Fruit fly (Drosophila melanogaster) whole organism, embryonic: ENCODE data around the gene Coa8.
A peak's percentile ranks its signal among the peaks of the same experiment; 100 is the strongest.

ENCODE experiments used
- Atf3 ChIP-seq: fragments of 200-800 bp; sonication (Bioruptor generic); optimal IDR thresholded peaks from 3 replicates; lab custom pipeline; 2016; ENCODE audit warnings: missing biosample characterization, missing genetic modification characterization
- C15 ChIP-seq: fragments of 200-800 bp; sonication (Bioruptor generic); IDR thresholded peaks from 3 replicates; pipeline ENCODE4 v1.3.6; 2022; ENCODE audit warnings: missing biosample characterization, missing genetic modification characterization
- CG10209 ChIP-seq: fragments of 200-800 bp; sonication (Bioruptor generic); optimal IDR thresholded peaks from 3 replicates; lab custom pipeline; 2017; ENCODE audit warnings: missing biosample characterization, mild to moderate bottlenecking, missing genetic modification characterization, missing genetic modification reagents
- CG10462 ChIP-seq: fragments of 200-800 bp; sonication (Bioruptor generic); optimal IDR thresholded peaks from 2 replicates; lab custom pipeline; 2016; ENCODE audit warnings: missing biosample characterization, missing genetic modification characterization
- CG12071 ChIP-seq: fragments of 200-800 bp; sonication (Bioruptor generic); optimal IDR thresholded peaks from 3 replicates; lab custom pipeline; 2018; ENCODE audit warnings: missing biosample characterization, mild to moderate bottlenecking, missing genetic modification characterization
- CG12104 ChIP-seq: fragments of 200-800 bp; sonication (Bioruptor generic); optimal IDR thresholded peaks from 3 replicates; lab custom pipeline; 2016; ENCODE audit warnings: missing biosample characterization, missing genetic modification characterization
- CG12299 ChIP-seq: fragments of 200-800 bp; sonication (Bioruptor generic); optimal IDR thresholded peaks from 2 replicates; lab custom pipeline; 2018; ENCODE audit warnings: missing biosample characterization, mild to moderate bottlenecking, missing genetic modification characterization
- CG12769 ChIP-seq: fragments of 200-800 bp; sonication (Bioruptor generic); optimal IDR thresholded peaks from 2 replicates; lab custom pipeline; 2019; ENCODE audit warnings: missing biosample characterization, mild to moderate bottlenecking, missing genetic modification characterization, moderate library complexity
- CG13775 ChIP-seq: fragments of 200-800 bp; sonication (Bioruptor generic); optimal IDR thresholded peaks from 3 replicates; lab custom pipeline; 2017; ENCODE audit warnings: missing biosample characterization, mild to moderate bottlenecking, missing genetic modification characterization
- CG14014 ChIP-seq: fragments of 200-800 bp; sonication (Bioruptor generic); IDR thresholded peaks from 2 replicates; pipeline ENCODE4 v1.3.6; 2022; ENCODE audit warnings: missing biosample characterization, missing genetic modification characterization
- CG15696 ChIP-seq: fragments of 200-800 bp; sonication (Bioruptor generic); optimal IDR thresholded peaks from 2 replicates; lab custom pipeline; 2019; ENCODE audit warnings: missing biosample characterization, mild to moderate bottlenecking, missing genetic modification characterization, moderate library complexity
- CG1603 ChIP-seq: fragments of 200-800 bp; sonication (Bioruptor generic); optimal IDR thresholded peaks from 2 replicates; lab custom pipeline; 2019; ENCODE audit warnings: missing biosample characterization, mild to moderate bottlenecking, missing genetic modification characterization, moderate library complexity
- CG17912 ChIP-seq: fragments of 200-800 bp; sonication (Bioruptor generic); optimal IDR thresholded peaks from 2 replicates; lab custom pipeline; 2018; ENCODE audit warnings: missing biosample characterization, mild to moderate bottlenecking, missing genetic modification characterization
- CG2889 ChIP-seq: fragments of 200-800 bp; sonication (Bioruptor generic); IDR thresholded peaks from 3 replicates; pipeline ENCODE4 v1.3.6; 2022; ENCODE audit warnings: missing biosample characterization, missing genetic modification characterization
- CG3847 ChIP-seq: fragments of 200-800 bp; sonication (Bioruptor generic); IDR thresholded peaks from 2 replicates; pipeline ENCODE4 v1.3.6; 2022; ENCODE audit warnings: missing biosample characterization, missing genetic modification characterization
- CG4404 ChIP-seq: fragments of 200-800 bp; sonication (Bioruptor generic); IDR thresholded peaks from 2 replicates; pipeline ENCODE4 v1.3.6; 2022; ENCODE audit warnings: missing biosample characterization, missing genetic modification characterization
- CG4617 ChIP-seq: fragments of 200-800 bp; sonication (Bioruptor generic); optimal IDR thresholded peaks from 3 replicates; lab custom pipeline; 2016; ENCODE audit warnings: missing biosample characterization, missing genetic modification characterization, borderline replicate concordance
- CG6791 ChIP-seq: fragments of 200-800 bp; sonication (Bioruptor generic); IDR thresholded peaks from 3 replicates; pipeline ENCODE4 v1.3.6; 2022; ENCODE audit warnings: missing biosample characterization, missing genetic modification characterization; ENCODE audit not compliant: partially characterized antibody
- CG7556 ChIP-seq: fragments of 200-800 bp; sonication (Bioruptor generic); optimal IDR thresholded peaks from 2 replicates; lab custom pipeline; 2017; ENCODE audit warnings: missing biosample characterization, mild to moderate bottlenecking, missing genetic modification characterization
- CG7786 ChIP-seq: fragments of 200-800 bp; sonication (Bioruptor generic); optimal IDR thresholded peaks from 2 replicates; lab custom pipeline; 2016; ENCODE audit warnings: missing biosample characterization, missing genetic modification characterization
- CG7928 ChIP-seq: fragments of 200-800 bp; sonication (Bioruptor generic); optimal IDR thresholded peaks from 2 replicates; lab custom pipeline; 2017; ENCODE audit warnings: missing biosample characterization, mild to moderate bottlenecking, missing genetic modification characterization
- CG8089 ChIP-seq: fragments of 200-800 bp; sonication (Bioruptor generic); optimal IDR thresholded peaks from 3 replicates; lab custom pipeline; 2016; ENCODE audit warnings: missing biosample characterization, missing genetic modification characterization
- CTCF ChIP-seq: fragments of 200-800 bp; sonication (Bioruptor generic); optimal IDR thresholded peaks from 2 replicates; lab custom pipeline; 2017; ENCODE audit warnings: missing biosample characterization, mild to moderate bottlenecking, missing genetic modification characterization, moderate library complexity
- Dll ChIP-seq: fragments of 200-800 bp; sonication (Bioruptor generic); IDR thresholded peaks from 4 replicates; pipeline ENCODE4 v1.3.6; 2022; ENCODE audit warnings: missing biosample characterization, missing genetic modification characterization; ENCODE audit not compliant: partially characterized antibody
- E2f2 ChIP-seq: fragments of 200-800 bp; sonication (Bioruptor generic); IDR thresholded peaks from 2 replicates; pipeline ENCODE4 v1.3.6; 2022; ENCODE audit warnings: missing biosample characterization, missing genetic modification characterization
- Ets97D ChIP-seq: fragments of 200-800 bp; sonication (Bioruptor generic); optimal IDR thresholded peaks from 3 replicates; lab custom pipeline; 2016; ENCODE audit warnings: missing biosample characterization, missing genetic modification characterization
- Fer2 ChIP-seq: fragments of 200-800 bp; sonication (Bioruptor generic); optimal IDR thresholded peaks from 2 replicates; lab custom pipeline; 2018; ENCODE audit warnings: missing biosample characterization, mild to moderate bottlenecking, missing genetic modification characterization, moderate library complexity
- Hand ChIP-seq: fragments of 200-800 bp; sonication (Bioruptor generic); optimal IDR thresholded peaks from 2 replicates; lab custom pipeline; 2017; ENCODE audit warnings: mild to moderate bottlenecking, missing biosample characterization, missing genetic modification reagents, missing genetic modification characterization
- MBD-R2 ChIP-seq: fragments of 200-800 bp; sonication (Bioruptor generic); IDR thresholded peaks from 2 replicates; pipeline ENCODE4 v1.3.6; 2022; ENCODE audit warnings: missing biosample characterization, missing genetic modification characterization
- Myb ChIP-seq: fragments of 200-800 bp; sonication (Bioruptor generic); optimal IDR thresholded peaks from 2 replicates; lab custom pipeline; 2016; ENCODE audit warnings: missing biosample characterization, missing genetic modification characterization
- Poxn ChIP-seq: fragments of 200-800 bp; sonication (Bioruptor generic); IDR thresholded peaks from 2 replicates; pipeline ENCODE4 v1.3.6; 2022; ENCODE audit warnings: missing biosample characterization, missing genetic modification characterization
- TFAM ChIP-seq: fragments of 200-800 bp; sonication (Bioruptor generic); optimal IDR thresholded peaks from 2 replicates; lab custom pipeline; 2017; ENCODE audit warnings: missing biosample characterization, missing genetic modification characterization, inconsistent platforms
- Vsx1 ChIP-seq: fragments of 200-800 bp; sonication (Bioruptor generic); optimal IDR thresholded peaks from 2 replicates; lab custom pipeline; 2017; ENCODE audit warnings: missing biosample characterization, mild to moderate bottlenecking, missing genetic modification characterization, missing genetic modification reagents
- bcd ChIP-seq: fragments of 200-800 bp; sonication (Bioruptor generic); optimal IDR thresholded peaks from 2 replicates; lab custom pipeline; 2017; ENCODE audit warnings: missing biosample characterization, mild to moderate bottlenecking, missing genetic modification characterization
- br ChIP-seq: fragments of >200 bp; optimal IDR thresholded peaks from 2 replicates; lab custom pipeline; 2017
- btn ChIP-seq: fragments of 200-800 bp; sonication (Bioruptor generic); optimal IDR thresholded peaks from 2 replicates; lab custom pipeline; 2016; ENCODE audit warnings: missing biosample characterization, missing genetic modification characterization
- cas ChIP-seq: fragments of 200-800 bp; sonication (Bioruptor generic); IDR thresholded peaks from 2 replicates; pipeline ENCODE4 v1.3.6; 2022; ENCODE audit warnings: missing biosample characterization, missing genetic modification characterization
- cg ChIP-seq: fragments of 200-800 bp; sonication (Bioruptor generic); optimal IDR thresholded peaks from 3 replicates; lab custom pipeline; 2019; ENCODE audit warnings: missing biosample characterization, mild to moderate bottlenecking, missing genetic modification characterization, moderate library complexity
- da ChIP-seq: fragments of 200-800 bp; sonication (Bioruptor generic); optimal IDR thresholded peaks from 2 replicates; lab custom pipeline; 2016; ENCODE audit warnings: missing biosample characterization, missing genetic modification characterization
- dysf ChIP-seq: fragments of 200-800 bp; sonication (Bioruptor generic); IDR thresholded peaks from 3 replicates; pipeline ENCODE4 v1.3.6; 2022; ENCODE audit warnings: missing biosample characterization, missing genetic modification characterization
- ems ChIP-seq: fragments of 200-800 bp; sonication (Bioruptor generic); optimal IDR thresholded peaks from 3 replicates; lab custom pipeline; 2016; ENCODE audit warnings: missing biosample characterization, missing genetic modification characterization
- ewg ChIP-seq: fragments of 200-800 bp; sonication (Bioruptor generic); optimal IDR thresholded peaks from 3 replicates; lab custom pipeline; 2017; ENCODE audit warnings: mild to moderate bottlenecking, missing biosample characterization, missing genetic modification reagents, missing genetic modification characterization
- gce ChIP-seq: fragments of 200-800 bp; sonication (Bioruptor generic); IDR thresholded peaks from 3 replicates; pipeline ENCODE4 v1.3.6; 2022; ENCODE audit warnings: missing biosample characterization, missing genetic modification characterization
- gro ChIP-seq: fragments of 200-800 bp; sonication (Bioruptor generic); optimal IDR thresholded peaks from 2 replicates; lab custom pipeline; 2016; ENCODE audit warnings: missing biosample characterization, missing genetic modification characterization
- gt ChIP-seq: fragments of 200-800 bp; sonication (Bioruptor generic); IDR thresholded peaks from 2 replicates; pipeline ENCODE4 v1.3.6; 2022; ENCODE audit warnings: missing biosample characterization, missing genetic modification characterization
- her ChIP-seq: fragments of 200-800 bp; sonication (Bioruptor generic); optimal IDR thresholded peaks from 2 replicates; lab custom pipeline; 2016; ENCODE audit warnings: missing biosample characterization, missing genetic modification characterization
- luna ChIP-seq: fragments of 200-800 bp; sonication (Bioruptor generic); optimal IDR thresholded peaks from 2 replicates; lab custom pipeline; 2016; ENCODE audit warnings: missing biosample characterization, missing genetic modification characterization
- onecut ChIP-seq: fragments of 200-800 bp; sonication (Bioruptor generic); IDR thresholded peaks from 2 replicates; pipeline ENCODE4 v1.3.6; 2022; ENCODE audit warnings: missing biosample characterization, missing genetic modification characterization
- slou ChIP-seq: fragments of 200-800 bp; sonication (Bioruptor generic); optimal IDR thresholded peaks from 3 replicates; lab custom pipeline; 2016; ENCODE audit warnings: missing biosample characterization, missing genetic modification characterization
- ssp ChIP-seq: fragments of 200-800 bp; sonication (Bioruptor generic); IDR thresholded peaks from 2 replicates; pipeline ENCODE4 v1.3.6; 2022; ENCODE audit warnings: missing biosample characterization, missing genetic modification characterization
- unc-4 ChIP-seq: fragments of 200-800 bp; sonication (Bioruptor generic); IDR thresholded peaks from 2 replicates; pipeline ENCODE4 v1.3.6; 2022; ENCODE audit warnings: missing biosample characterization, missing genetic modification characterization; ENCODE audit not compliant: partially characterized antibody
- unpg ChIP-seq: fragments of 200-800 bp; sonication (Bioruptor generic); optimal IDR thresholded peaks from 3 replicates; lab custom pipeline; 2018; ENCODE audit warnings: missing biosample characterization, mild to moderate bottlenecking, missing genetic modification characterization, moderate library complexity

Coa8 gene

DNA sequence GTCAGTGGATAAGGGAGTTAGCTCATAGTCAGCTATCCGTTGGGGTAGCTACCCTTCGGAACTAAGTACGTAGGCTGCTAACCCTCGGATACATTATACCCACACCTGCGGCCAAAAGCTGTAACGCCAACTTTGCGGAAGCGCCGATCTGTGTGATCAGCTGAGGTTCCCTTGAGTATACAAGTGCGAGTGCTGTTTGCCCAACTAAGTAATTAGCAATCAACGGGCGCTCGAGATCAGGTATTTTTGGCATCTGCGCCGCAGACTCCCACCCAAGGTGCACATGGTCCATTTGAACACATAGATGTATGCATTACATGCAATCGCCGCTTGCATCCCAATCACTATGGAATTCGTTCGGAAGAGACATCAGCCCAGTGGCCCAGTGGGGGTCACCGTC, 26.0 kb upstream of the Coa8 start (continued):
- peak; percentile 72 for TF ChIP-seq CG7556 (GFP tag; lab: Kevin White, UChicago)
- peak; percentile 53 for TF ChIP-seq CG7928 (GFP tag; lab: Kevin White, UChicago)
- TF ChIP-seq CG2889 (GFP tag; lab: Robert Waterston, UW): peak; percentile 65; the same call in 2 of the 3 replicates
- no peak for TF ChIP-seq cg
- peak; percentile 75 for TF ChIP-seq CG10209
- peak; percentile 13 for TF ChIP-seq CG1603 (tag; lab: Kevin White, UChicago)
- TF ChIP-seq CG10462: no peak
- no peak for TF ChIP-seq TFAM (GFP tag; lab: Kevin White, UChicago)
- TF ChIP-seq ems (GFP tag; lab: Kevin White, UChicago): peak; percentile 31
- peak; percentile 72 for TF ChIP-seq CG12299 (tag; lab: Kevin White, UChicago)
- TF ChIP-seq dysf (GFP tag; lab: Robert Waterston, UW): peak; percentile 65; the same call in 1 of the 3 replicates
- peak; percentile 89 for TF ChIP-seq Hand
- no peak for TF ChIP-seq Dll (GFP tag; lab: Robert Waterston, UW)
- TF ChIP-seq luna (GFP tag; lab: Kevin White, UChicago): peak; percentile 77
- TF ChIP-seq cas (GFP tag; lab: Robert Waterston, UW): peak; percentile 66; the same call in 1 of the 2 replicates
- TF ChIP-seq br (lab: Kevin White, UChicago): no peak
- peak; percentile 23 for TF ChIP-seq CG7786
- TF ChIP-seq her (GFP tag; lab: Kevin White, UChicago): peak; percentile 81
- peak; percentile 46 for TF ChIP-seq da (GFP tag; lab: Kevin White, UChicago)
- peak; percentile 71; the same call in 1 of the 3 replicates for TF ChIP-seq C15 (GFP tag; lab: Robert Waterston, UW)
- TF ChIP-seq gce (GFP tag; lab: Robert Waterston, UW): peak; percentile 62; the same call in 1 of the 3 replicates
- no peak for TF ChIP-seq CG15696
- TF ChIP-seq ssp: no peak
- no peak for TF ChIP-seq Poxn (GFP tag; lab: Robert Waterston, UW)
- no peak for TF ChIP-seq unc-4
- peak; percentile 72 for TF ChIP-seq Vsx1
- no peak for TF ChIP-seq CG4617 (GFP tag; lab: Kevin White, UChicago)
- TF ChIP-seq Fer2 (tag; lab: Kevin White, UChicago): peak; percentile 51
- peak; percentile 54; the same call in 1 of the 2 replicates for TF ChIP-seq MBD-R2 (GFP tag; lab: Robert Waterston, UW)
- TF ChIP-seq unpg: peak; percentile 36
- peak; percentile 44 for TF ChIP-seq onecut (GFP tag; lab: Robert Waterston, UW)
- TF ChIP-seq CG14014 (GFP tag; lab: Robert Waterston, UW): peak; percentile 81; the same call in 1 of the 2 replicates
- peak; percentile 51 for TF ChIP-seq E2f2 (GFP tag; lab: Robert Waterston, UW)
- no peak for TF ChIP-seq CG4404 (GFP tag; lab: Robert Waterston, UW)
- peak; percentile 84 for TF ChIP-seq CG12071 (GFP tag; lab: Kevin White, UChicago)
- TF ChIP-seq bcd (GFP tag; lab: Kevin White, UChicago): peak; percentile 54
- no peak for TF ChIP-seq CG17912
- TF ChIP-seq Myb (GFP tag; lab: Kevin White, UChicago): peak; percentile 42
- peak; percentile 52 for TF ChIP-seq CG3847
- peak; percentile 80 for TF ChIP-seq gro
- TF ChIP-seq CG13775 (GFP tag; lab: Kevin White, UChicago): peak; percentile 5
- TF ChIP-seq CG12769 (tag; lab: Kevin White, UChicago): peak; percentile 85
- no peak for TF ChIP-seq Atf3 (GFP tag; lab: Kevin White, UChicago)
- TF ChIP-seq ewg (GFP tag; lab: Kevin White, UChicago): peak; percentile 9
- TF ChIP-seq Ets97D (GFP tag; lab: Kevin White, UChicago): peak; percentile 12
- TF ChIP-seq CG6791 (GFP tag; lab: Robert Waterston, UW): no peak
- peak; percentile 56 for TF ChIP-seq slou (GFP tag; lab: Kevin White, UChicago)
- TF ChIP-seq CTCF (GFP tag; lab: Kevin White, UChicago): no peak
- no peak for TF ChIP-seq gt (GFP tag; lab: Robert Waterston, UW)
- TF ChIP-seq CG12104 (GFP tag; lab: Kevin White, UChicago): peak; percentile 49
- peak; percentile 21 for TF ChIP-seq btn (GFP tag; lab: Kevin White, UChicago)
- peak; percentile 41 for TF ChIP-seq CG8089 (GFP tag; lab: Kevin White, UChicago)
